Fruit fly (Drosophila melanogaster) whole organism: ENCODE data around the gene GstT4.

Source experiments
- CG8478 ChIP-seq: fragments of >200 bp; optimal IDR thresholded peaks from 2 replicates; lab custom pipeline; 2018; ENCODE audit warnings: inconsistent platforms
- pan ChIP-seq: fragments of >200 bp; optimal IDR thresholded peaks from 2 replicates; lab custom pipeline; 2017
- usp ChIP-seq: fragments of >200 bp; optimal IDR thresholded peaks from 2 replicates; lab custom pipeline; 2017; ENCODE audit warnings: missing biosample characterization, missing genetic modification characterization, mixed read lengths

DNA sequence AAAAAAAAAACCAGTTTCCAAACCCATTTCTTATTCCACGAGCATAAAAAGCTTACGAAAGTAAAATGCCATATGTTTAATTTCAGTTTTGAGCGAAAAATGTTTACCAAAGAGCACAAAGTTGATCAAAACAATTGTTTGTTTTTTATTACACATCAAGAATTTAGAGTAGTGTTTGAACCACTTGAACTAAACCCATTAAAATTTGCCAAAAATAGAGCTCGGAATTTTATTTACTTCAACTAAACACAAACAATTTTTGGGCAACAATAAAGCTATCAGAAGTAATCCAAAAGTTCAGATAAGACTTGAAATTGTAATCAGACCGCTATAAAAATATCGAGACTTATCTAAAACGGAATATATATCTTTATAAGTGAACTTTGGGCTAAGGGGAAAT is 29.6 kb upstream of the GstT4 start:
- TF ChIP-seq usp (GFP tag; lab: Kevin White, UChicago) (no peak), pan (no peak), CG8478 (lab: Kevin White, UChicago) (no peak)
